Fruit fly (Drosophila melanogaster) whole organism, embryonic: ENCODE data around the gene Irbp18.

Experiments used
- Stat92E ChIP-seq, 3 experiments: fragments of >200 bp in 2 of 3; fragments of 200-800 bp in 1 of 3; sonication (Bioruptor generic) in 1 of 3; optimal IDR thresholded peaks; 2 replicates each; lab custom pipeline; 2017 to 2019; ENCODE audit warnings: missing biosample characterization in 3 of 3, missing genetic modification characterization in 3 of 3, mild to moderate bottlenecking in 1 of 3, moderate library complexity in 1 of 3
- dmrt99B ChIP-seq: fragments of 200-800 bp; sonication (Bioruptor generic); optimal IDR thresholded peaks from 2 replicates; lab custom pipeline; 2018; ENCODE audit warnings: missing biosample characterization, mild to moderate bottlenecking, missing genetic modification characterization, moderate library complexity

- TF ChIP-seq dmrt99B (tag; lab: Kevin White, UChicago) (no peak), Stat92E (GFP tag; optimal IDR thresholded peaks at IDR 0.05; lab: Kevin White, UChicago) (no peak)
Measured at dm6 chr3L:11107935-11108334, 9.9 kb upstream of the Irbp18 start, which contains the start of gene CG12522.
